Fruit fly (Drosophila melanogaster): Measurements from ENCODE around the gene CG14963.

CG14963 gene

DNA sequence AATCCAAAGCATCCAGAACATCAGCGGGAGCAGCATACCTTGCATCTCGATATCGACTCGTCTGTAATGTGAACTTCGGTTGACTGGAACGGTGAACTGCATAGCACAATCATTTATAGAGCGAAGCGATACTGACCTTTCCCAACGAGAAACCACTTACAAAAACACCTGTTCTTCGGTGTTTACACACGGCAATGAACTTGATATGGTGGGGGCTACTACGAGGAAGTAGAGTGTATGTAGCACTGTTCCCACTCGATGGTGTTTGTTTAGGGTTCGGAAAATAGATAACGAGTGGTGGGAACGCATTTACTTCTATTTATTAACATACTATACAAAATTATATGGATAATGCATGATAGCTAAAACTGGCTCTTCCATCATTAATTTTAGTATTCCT is 36.5 kb upstream of the CG14963 start, which contains the start of the genes CG32269 and CG32270 (continued):
- TF ChIP-seq Dll (GFP tag; IDR thresholded peaks at IDR 0.05; ENCODE audit: partially characterized antibody): no peak
- no peak for TF ChIP-seq CG7786 (GFP tag; optimal IDR thresholded peaks at IDR 0.05)
- TF ChIP-seq HLHmδ (GFP tag; optimal IDR thresholded peaks at IDR 0.05): peak; percentile 30
- TF ChIP-seq MTF-1 (GFP tag; optimal IDR thresholded peaks at IDR 0.05; ENCODE audit: borderline replicate concordance): peak; percentile 0
- no peak for TF ChIP-seq sima (GFP tag; optimal IDR thresholded peaks at IDR 0.05)
- no peak for TF ChIP-seq mld (GFP tag; IDR thresholded peaks at IDR 0.05; ENCODE audit: partially characterized antibody)

DNA sequence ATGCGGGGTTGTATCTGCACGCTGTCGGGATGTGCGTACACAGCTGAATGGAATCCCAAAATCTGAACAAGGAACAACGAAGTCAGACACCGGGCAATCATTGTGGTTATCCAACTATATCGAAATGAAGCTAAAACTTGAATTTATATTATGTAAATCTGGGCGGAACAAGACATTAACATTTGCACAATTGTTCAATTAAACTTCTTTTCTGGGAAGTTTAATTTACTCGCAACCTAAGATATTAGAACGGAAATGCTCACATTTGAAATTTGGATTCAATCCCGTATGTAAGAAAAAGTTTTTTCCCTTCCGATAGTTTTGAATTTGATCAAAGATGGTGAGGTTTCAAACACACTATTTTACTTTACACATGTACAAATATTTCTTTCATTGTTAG is 33.9 kb upstream of the CG14963 start, which contains the start of gene CG33160:
TSS of gene CG33160 (minus strand) at position 101 of the 400 bp plus-strand sequence.
- TF ChIP-seq chn (GFP tag; optimal IDR thresholded peaks at IDR 0.05): no peak
- no peak for TF ChIP-seq CG1792 (GFP tag; optimal IDR thresholded peaks at IDR 0.05)

- TF ChIP-seq Fer2 (tag; optimal IDR thresholded peaks at IDR 0.05) (no peak), danr (GFP tag; IDR thresholded peaks at IDR 0.05) (no peak), CG9797 (GFP tag; optimal IDR thresholded peaks at IDR 0.05) (no peak), CG18262 (tag; optimal IDR thresholded peaks at IDR 0.05) (no peak)
These were observed 33.0 kb upstream of the CG14963 start, which contains the start of gene CG32277 for dm6 chr3L:3205349-3205748. CG32277 (minus strand) TSS chr3L:3205449.

DNA sequence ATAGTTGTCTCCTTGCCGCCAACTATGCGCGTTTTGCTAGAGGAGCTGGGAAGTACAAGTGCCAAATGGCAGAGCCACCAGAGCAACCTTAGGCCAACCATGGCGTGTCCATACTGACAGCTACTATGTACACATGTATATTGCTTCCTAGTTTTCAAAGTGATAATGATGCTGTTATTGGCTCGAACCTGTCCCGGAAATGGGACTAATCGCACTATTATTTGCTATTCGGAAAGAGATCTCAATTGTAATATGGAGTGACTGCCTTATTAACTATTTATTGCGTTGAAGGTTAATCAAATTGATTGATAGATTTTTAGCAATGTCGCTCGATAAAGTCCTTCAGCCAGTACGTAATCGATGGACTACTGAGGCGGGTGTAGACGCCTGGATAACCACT is 32.0 kb upstream of the CG14963 start, which contains the start of gene CG33159:
TSS of gene CG33159 (minus strand) at position 101 of the 400 bp plus-strand sequence.
- TF ChIP-seq bigmax (GFP tag; optimal IDR thresholded peaks at IDR 0.05) (no peak), NC2α (GFP tag; optimal IDR thresholded peaks at IDR 0.05) (no peak), HLH54F (GFP tag; optimal IDR thresholded peaks at IDR 0.05) (no peak), trh (GFP tag; optimal IDR thresholded peaks at IDR 0.05) (no peak), CG13624 (GFP tag; optimal IDR thresholded peaks at IDR 0.05) (no peak), CG17359 (tag; optimal IDR thresholded peaks at IDR 0.05) (no peak), ap (GFP tag; IDR thresholded peaks at IDR 0.05) (no peak), ems (GFP tag; optimal IDR thresholded peaks at IDR 0.05) (no peak), Doc2 (GFP tag; IDR thresholded peaks at IDR 0.05) (no peak), Hey (tag; optimal IDR thresholded peaks at IDR 0.05) (no peak), NFAT (GFP tag; IDR thresholded peaks at IDR 0.05) (no peak), CG30431 (GFP tag; optimal IDR thresholded peaks at IDR 0.05) (no peak), run (tag; optimal IDR thresholded peaks at IDR 0.05) (no peak), CG31365 (tag; optimal IDR thresholded peaks at IDR 0.05) (no peak), btn (GFP tag; optimal IDR thresholded peaks at IDR 0.05) (no peak), tup (GFP tag; optimal IDR thresholded peaks at IDR 0.05) (no peak), B-H1 (GFP tag; IDR thresholded peaks at IDR 0.05) (no peak), dan (GFP tag; IDR thresholded peaks at IDR 0.05) (no peak), Spps (tag; optimal IDR thresholded peaks at IDR 0.05) (no peak), CG2712 (tag; optimal IDR thresholded peaks at IDR 0.05) (no peak)

- no peak for TF ChIP-seq luna (GFP tag; optimal IDR thresholded peaks at IDR 0.05)
- TF ChIP-seq wek (GFP tag; optimal IDR thresholded peaks at IDR 0.05): no peak
- no peak for TF ChIP-seq CG12769 (tag; optimal IDR thresholded peaks at IDR 0.05)
- no peak for TF ChIP-seq CG42726 (GFP tag; IDR thresholded peaks at IDR 0.05; ENCODE audit: partially characterized antibody)
- no peak for TF ChIP-seq CG12236 (GFP tag; optimal IDR thresholded peaks at IDR 0.05)
- TF ChIP-seq onecut (GFP tag; IDR thresholded peaks at IDR 0.05): no peak
- no peak for TF ChIP-seq Dll (GFP tag; IDR thresholded peaks at IDR 0.05; ENCODE audit: partially characterized antibody)
- no peak for TF ChIP-seq CG4707 (GFP tag; optimal IDR thresholded peaks at IDR 0.05)
- TF ChIP-seq tio (GFP tag; optimal IDR thresholded peaks at IDR 0.05): no peak
- TF ChIP-seq Med (GFP tag): no peak
- no peak for TF ChIP-seq danr (GFP tag; IDR thresholded peaks at IDR 0.05)
- no peak for TF ChIP-seq pnt (GFP tag; optimal IDR thresholded peaks at IDR 0.05)
- no peak for TF ChIP-seq CG33213 (GFP tag; optimal IDR thresholded peaks at IDR 0.05)
These were observed 30.7 kb upstream of the CG14963 start, which contains the start of gene CG32271 for dm6 chr3L:3203062-3203461. CG32271 (minus strand) TSS chr3L:3203162.
